Worm (Caenorhabditis elegans) whole organism, L3 larva: ENCODE measurements around the gene cest-26.

Experiments used
- ceh-16 ChIP-seq: sonication (generic microtip); optimal IDR thresholded peaks from 2 replicates; lab custom pipeline; 2017; ENCODE audit warnings: missing biosample characterization, missing genetic modification characterization
- lin-15B ChIP-seq: fragments of 150-350 bp; optimal IDR thresholded peaks from 2 replicates; lab custom pipeline; 2014; ENCODE audit warnings: missing biosample characterization, missing genetic modification characterization
- nhr-11 ChIP-seq: fragments of 150-350 bp; optimal IDR thresholded peaks from 2 replicates; lab custom pipeline; 2014; ENCODE audit warnings: missing biosample characterization, missing genetic modification characterization

DNA sequence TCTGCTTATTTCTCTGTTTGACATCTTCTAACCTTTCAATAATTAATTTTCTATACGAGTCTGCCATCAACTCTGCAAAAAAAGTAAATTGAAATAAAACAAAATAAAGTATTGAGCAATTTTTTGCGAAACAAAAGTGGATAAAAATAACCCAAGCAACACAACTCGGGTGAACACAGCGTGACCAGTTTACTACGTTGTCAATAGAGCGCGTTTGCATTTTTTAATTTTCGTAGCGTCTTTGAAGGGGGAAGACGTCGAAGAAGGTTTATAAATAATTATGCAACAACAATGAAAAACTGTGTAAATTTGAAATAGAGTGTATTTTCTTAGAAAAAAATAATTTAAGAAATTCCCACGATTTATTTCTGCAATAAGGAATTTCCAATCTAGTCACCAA lies 24.9 kb upstream of the cest-26 start, which contains the start of gene atg-16.1:
- peak; percentile 62 for TF ChIP-seq lin-15B
- TF ChIP-seq nhr-11 (tag; lab: Kevin White, UChicago), result no peak
- TF ChIP-seq ceh-16 (tag; lab: Kevin White, UChicago), result no peak
